Fruit fly (Drosophila melanogaster) S2 (cell line): ENCODE data around the gene CG43725.

Experiments
- CG8478 ChIP-seq: fragments of >200 bp; optimal IDR thresholded peaks from 2 replicates; lab custom pipeline; 2018
- CTCF ChIP-seq, 2 experiments: fragments of >200 bp; optimal IDR thresholded peaks; 2 replicates each; lab custom pipeline; 2018

dm6 chr2L:11105320-11105719 lies 30.0 kb downstream of the CG43725 start:
- TF ChIP-seq CTCF (optimal IDR thresholded peaks at IDR 0.05; lab: Kevin White, UChicago) (no peak), CG8478 (lab: Kevin White, UChicago) (no peak)
